Worm (Caenorhabditis elegans) whole organism, young adult: ENCODE results near the gene mdt-6.

ENCODE experiments used
- B0035.1 ChIP-seq: sonication (generic microtip); optimal IDR thresholded peaks from 2 replicates; lab custom pipeline; 2016; ENCODE audit warnings: missing genetic modification characterization, mild to moderate bottlenecking, missing compliant biosample characterization, missing genotype, missing genetic modification reagents
- B0336.3 ChIP-seq: fragments of 200-800 bp; sonication (Bioruptor generic); IDR thresholded peaks from 2 replicates; pipeline ENCODE4 v1.3.6; 2022; ENCODE audit warnings: missing genetic modification characterization, missing compliant biosample characterization
- D2030.7 ChIP-seq: fragments of 200-800 bp; sonication (Bioruptor generic); IDR thresholded peaks from 2 replicates; pipeline ENCODE4 v1.3.6; 2022; ENCODE audit warnings: missing genetic modification reagents, missing genetic modification characterization, missing compliant biosample characterization
- F22D6.2 ChIP-seq: sonication (generic microtip); optimal IDR thresholded peaks from 2 replicates; lab custom pipeline; 2016; ENCODE audit warnings: mild to moderate bottlenecking, missing genetic modification characterization, missing compliant biosample characterization
- F23B12.7 ChIP-seq: sonication (generic microtip); optimal IDR thresholded peaks from 2 replicates; lab custom pipeline; 2017; ENCODE audit warnings: missing genetic modification characterization, mild to moderate bottlenecking, missing compliant biosample characterization, antibody characterized with exemption, moderate library complexity; ENCODE audit not compliant: insufficient read depth
- F49E8.2 ChIP-seq: sonication (generic microtip); optimal IDR thresholded peaks from 3 replicates; lab custom pipeline; 2017; ENCODE audit warnings: missing genetic modification characterization, mild to moderate bottlenecking, missing compliant biosample characterization, antibody characterized with exemption, moderate library complexity; ENCODE audit not compliant: insufficient read depth
- K11D2.4 ChIP-seq: fragments of 200-800 bp; sonication (Bioruptor generic); IDR thresholded peaks from 2 replicates; pipeline ENCODE4 v1.3.6; 2022; ENCODE audit warnings: missing genetic modification reagents, missing genetic modification characterization, missing compliant biosample characterization
- Y53F4B.3 ChIP-seq: fragments of 200-800 bp; sonication (Bioruptor generic); IDR thresholded peaks from 2 replicates; pipeline ENCODE4 v1.3.6; 2022; ENCODE audit warnings: missing genetic modification reagents, missing genetic modification characterization, missing compliant biosample characterization
- Y53G8AR.9 ChIP-seq: fragments of 200-800 bp; sonication (Bioruptor generic); conservative IDR thresholded peaks from 2 replicates; pipeline ENCODE4 v1.3.6; 2022; ENCODE audit warnings: missing genetic modification reagents, missing genetic modification characterization, missing compliant biosample characterization
- bed-2 ChIP-seq: fragments of 200-800 bp; sonication (Bioruptor generic); IDR thresholded peaks from 2 replicates; pipeline ENCODE4 v1.3.6; 2022; ENCODE audit warnings: missing genetic modification reagents, missing genetic modification characterization, missing compliant biosample characterization
- cebp-1 ChIP-seq, 2 experiments: fragments of 200-800 bp in 1 of 2; sonication (Bioruptor generic) in 1 of 2; sonication (generic microtip) in 1 of 2; IDR thresholded peaks in 1 of 2; optimal IDR thresholded peaks in 1 of 2; 2 replicates each; pipeline versions ENCODE4 v1.3.6 to Lab custom; 2017 to 2022; ENCODE audit warnings: missing compliant biosample characterization in 2 of 2, missing genetic modification characterization in 2 of 2, mild to moderate bottlenecking in 1 of 2, missing genetic modification reagents in 1 of 2, moderate library complexity in 1 of 2
- ceh-79 ChIP-seq: sonication (generic microtip); optimal IDR thresholded peaks from 2 replicates; lab custom pipeline; 2017; ENCODE audit warnings: mild to moderate bottlenecking, missing genetic modification characterization, missing compliant biosample characterization
- ceh-91 ChIP-seq: fragments of 200-800 bp; sonication (Bioruptor generic); IDR thresholded peaks from 2 replicates; pipeline ENCODE4 v1.3.6; 2022; ENCODE audit warnings: missing genetic modification reagents, missing genetic modification characterization, missing compliant biosample characterization
- chd-7 ChIP-seq: sonication (generic microtip); optimal IDR thresholded peaks from 2 replicates; lab custom pipeline; 2016; ENCODE audit warnings: mild to moderate bottlenecking, missing genetic modification characterization, moderate library complexity, missing compliant biosample characterization
- die-1 ChIP-seq: sonication (generic microtip); optimal IDR thresholded peaks from 2 replicates; lab custom pipeline; 2016; ENCODE audit warnings: missing genotype, mild to moderate bottlenecking, missing genetic modification characterization, missing compliant biosample characterization
- efl-1 ChIP-seq: fragments of 150-350 bp; optimal IDR thresholded peaks from 2 replicates; lab custom pipeline; 2014; ENCODE audit warnings: missing biosample characterization, missing genetic modification reagents, missing genetic modification characterization
- egl-18 ChIP-seq: fragments of 200-800 bp; sonication (Bioruptor generic); IDR thresholded peaks from 2 replicates; pipeline ENCODE4 v1.3.6; 2022; ENCODE audit warnings: missing genetic modification reagents, missing genetic modification characterization, missing compliant biosample characterization
- egrh-3 ChIP-seq: fragments of 200-800 bp; sonication (Bioruptor generic); IDR thresholded peaks from 2 replicates; pipeline ENCODE4 v1.3.6; 2022; ENCODE audit warnings: missing genetic modification reagents, missing genetic modification characterization, missing compliant biosample characterization
- fkh-3 ChIP-seq: sonication (generic microtip); optimal IDR thresholded peaks from 2 replicates; lab custom pipeline; 2016; ENCODE audit warnings: mild to moderate bottlenecking, missing genetic modification characterization, missing compliant biosample characterization
- gei-17 ChIP-seq: fragments of 200-800 bp; sonication (Bioruptor generic); optimal IDR thresholded peaks from 2 replicates; lab custom pipeline; 2018; ENCODE audit warnings: mild to moderate bottlenecking, missing genetic modification characterization, missing compliant biosample characterization
- hlh-26 ChIP-seq: fragments of 200-800 bp; sonication (Bioruptor generic); conservative IDR thresholded peaks from 2 replicates; pipeline ENCODE4 v1.3.6; 2022; ENCODE audit warnings: missing genetic modification reagents, missing genetic modification characterization, missing compliant biosample characterization
- hrde-1 ChIP-seq: sonication (generic microtip); optimal IDR thresholded peaks from 2 replicates; lab custom pipeline; 2016; ENCODE audit warnings: missing genetic modification characterization, mild to moderate bottlenecking, missing compliant biosample characterization, moderate library complexity, missing genotype, missing genetic modification reagents, borderline replicate concordance
- hsf-1 ChIP-seq: fragments of 200-800 bp; sonication (Bioruptor generic); IDR thresholded peaks from 2 replicates; pipeline ENCODE4 v1.3.6; 2022; ENCODE audit warnings: missing genetic modification reagents, missing genetic modification characterization, missing compliant biosample characterization
- let-526 ChIP-seq: fragments of 200-800 bp; sonication (Bioruptor generic); IDR thresholded peaks from 2 replicates; pipeline ENCODE4 v1.3.6; 2022; ENCODE audit warnings: missing genetic modification reagents, missing genetic modification characterization, missing compliant biosample characterization
- lin-40 ChIP-seq: sonication (generic microtip); optimal IDR thresholded peaks from 2 replicates; lab custom pipeline; 2016; ENCODE audit warnings: missing genetic modification characterization, mild to moderate bottlenecking, missing compliant biosample characterization, missing genotype, missing genetic modification reagents
- madf-10 ChIP-seq: sonication (generic microtip); optimal IDR thresholded peaks from 2 replicates; lab custom pipeline; 2016; ENCODE audit warnings: mild to moderate bottlenecking, missing genetic modification characterization, missing compliant biosample characterization
- mcd-1 ChIP-seq: fragments of 200-800 bp; sonication (Bioruptor generic); IDR thresholded peaks from 2 replicates; pipeline ENCODE4 v1.3.6; 2022; ENCODE audit warnings: missing genetic modification reagents, missing genetic modification characterization, missing compliant biosample characterization
- mxl-1 ChIP-seq: sonication (generic microtip); optimal IDR thresholded peaks from 2 replicates; lab custom pipeline; 2016; ENCODE audit warnings: missing genetic modification characterization, missing compliant biosample characterization
- nhr-80 ChIP-seq: sonication (generic microtip); optimal IDR thresholded peaks from 2 replicates; lab custom pipeline; 2016; ENCODE audit warnings: missing genetic modification characterization, missing compliant biosample characterization
- rcor-1 ChIP-seq: fragments of 200-800 bp; sonication (Bioruptor generic); IDR thresholded peaks from 2 replicates; pipeline ENCODE4 v1.3.6; 2022; ENCODE audit warnings: missing genetic modification reagents, missing genetic modification characterization, missing compliant biosample characterization
- repo-1 ChIP-seq: sonication (generic microtip); optimal IDR thresholded peaks from 2 replicates; lab custom pipeline; 2017; ENCODE audit warnings: mild to moderate bottlenecking, missing genetic modification characterization, missing compliant biosample characterization
- sdz-38 ChIP-seq: sonication (generic microtip); optimal IDR thresholded peaks from 2 replicates; lab custom pipeline; 2016; ENCODE audit warnings: missing genotype, missing genetic modification characterization, missing compliant biosample characterization
- sea-2 ChIP-seq: fragments of 200-800 bp; sonication (Bioruptor generic); IDR thresholded peaks from 2 replicates; pipeline ENCODE4 v1.3.6; 2022; ENCODE audit warnings: missing genetic modification characterization, missing compliant biosample characterization
- snpc-1.1 ChIP-seq: sonication (generic microtip); optimal IDR thresholded peaks from 2 replicates; lab custom pipeline; 2017; ENCODE audit warnings: missing genetic modification characterization, mild to moderate bottlenecking, missing compliant biosample characterization, antibody characterized with exemption, moderate library complexity, missing genotype, missing genetic modification reagents; ENCODE audit not compliant: insufficient read depth
- snpc-1.3 ChIP-seq: sonication (generic microtip); optimal IDR thresholded peaks from 2 replicates; lab custom pipeline; 2017; ENCODE audit warnings: missing genetic modification characterization, mild to moderate bottlenecking, missing compliant biosample characterization, antibody characterized with exemption, moderate library complexity, missing genotype, missing genetic modification reagents; ENCODE audit not compliant: insufficient read depth
- snpc-3.4 ChIP-seq: sonication (generic microtip); optimal IDR thresholded peaks from 2 replicates; lab custom pipeline; 2017; ENCODE audit warnings: missing genetic modification characterization, mild to moderate bottlenecking, missing compliant biosample characterization, antibody characterized with exemption, moderate library complexity, missing genotype, missing genetic modification reagents
- snpc-4 ChIP-seq, 5 experiments: fragments of 150-350 bp in 1 of 5; sonication (generic microtip) in 4 of 5; optimal IDR thresholded peaks; 2 replicates each; lab custom pipeline; 2014 to 2018; ENCODE audit warnings: missing genetic modification characterization in 5 of 5, missing biosample characterization in 3 of 5, antibody characterized with exemption in 2 of 5, mild to moderate bottlenecking in 2 of 5, missing compliant biosample characterization in 2 of 5, missing genotype in 2 of 5, moderate library complexity in 2 of 5, missing genetic modification reagents in 1 of 5
- zim-3 ChIP-seq: sonication (generic microtip); optimal IDR thresholded peaks from 2 replicates; lab custom pipeline; 2017; ENCODE audit warnings: mild to moderate bottlenecking, missing genetic modification characterization, moderate library complexity, missing compliant biosample characterization
- ztf-18 ChIP-seq: sonication (generic microtip); optimal IDR thresholded peaks from 2 replicates; lab custom pipeline; 2016; ENCODE audit warnings: missing genotype, mild to moderate bottlenecking, missing genetic modification characterization, missing compliant biosample characterization
- ztf-22 ChIP-seq: fragments of 200-800 bp; sonication (Bioruptor generic); optimal IDR thresholded peaks from 2 replicates; lab custom pipeline; 2018; ENCODE audit warnings: mild to moderate bottlenecking, missing genetic modification characterization, moderate library complexity, missing compliant biosample characterization
- ztf-6 ChIP-seq: fragments of 200-800 bp; sonication (Bioruptor generic); IDR thresholded peaks from 2 replicates; pipeline ENCODE4 v1.3.6; 2022; ENCODE audit warnings: missing genetic modification reagents, missing genetic modification characterization, missing compliant biosample characterization

Gene mdt-6

ce11 chrV:7096129-7096730 lies 36.8 kb upstream of the mdt-6 start:
- TF ChIP-seq Y53G8AR.9 (GFP tag; lab: Robert Waterston, UW) (no peak), ceh-91 (GFP tag; lab: Robert Waterston, UW) (no peak), ztf-22 (GFP tag; lab: Kevin White, UChicago) (no peak), F49E8.2 (tag; lab: Kevin White, UChicago) (no peak), hlh-26 (GFP tag; lab: Robert Waterston, UW) (no peak), sea-2 (GFP tag; lab: Robert Waterston, UW) (no peak), B0336.3 (GFP tag; lab: Robert Waterston, UW) (no peak), snpc-1.1 (tag; lab: Kevin White, UChicago) (no peak), egl-18 (no peak), K11D2.4 (GFP tag; lab: Robert Waterston, UW) (no peak), hsf-1 (GFP tag; lab: Robert Waterston, UW) (no peak), Y53F4B.3 (GFP tag; lab: Robert Waterston, UW) (no peak), die-1 (tag; lab: Kevin White, UChicago) (no peak), cebp-1 (GFP tag; IDR thresholded peaks at IDR 0.05; lab: Robert Waterston, UW) (no peak), cebp-1 (tag; optimal IDR thresholded peaks at IDR 0.05; lab: Kevin White, UChicago) (no peak), let-526 (no peak), nhr-80 (no peak), egrh-3 (GFP tag; lab: Robert Waterston, UW) (no peak)

- no peak for TF ChIP-seq mxl-1
- TF ChIP-seq nhr-80: peak; percentile 40
- TF ChIP-seq, all 124 proteins: peak for 1
Measured at ce11 chrV:7095254-7095990, 36.0 kb upstream of the mdt-6 start.

ce11 chrV:7093720-7094401 lies 34.4 kb upstream of the mdt-6 start, which contains the start of gene nhr-135:
Gene nhr-135 (minus strand): TSS chrV:7093770.
- no peak for TF ChIP-seq sdz-38 (tag; lab: Kevin White, UChicago)
- TF ChIP-seq madf-10 (tag; lab: Kevin White, UChicago): peak; percentile 61
- TF ChIP-seq F23B12.7: no peak
- TF ChIP-seq B0035.1: no peak
- TF ChIP-seq hlh-26 (GFP tag; lab: Robert Waterston, UW): no peak
- TF ChIP-seq F22D6.2 (tag; lab: Kevin White, UChicago): peak; percentile 48
- peak; percentile 73 for TF ChIP-seq lin-40 (tag; lab: Kevin White, UChicago)
- TF ChIP-seq D2030.7 (GFP tag; lab: Robert Waterston, UW): no peak
- TF ChIP-seq chd-7: no peak
- TF ChIP-seq bed-2: no peak
- TF ChIP-seq gei-17 (GFP tag; lab: Kevin White, UChicago): no peak
- TF ChIP-seq zim-3: no peak
- no peak for TF ChIP-seq snpc-3.4 (tag; lab: Kevin White, UChicago)
- TF ChIP-seq efl-1 (GFP tag; lab: Kevin White, UChicago): no peak
- no peak for TF ChIP-seq repo-1 (tag; lab: Kevin White, UChicago)
- TF ChIP-seq ceh-79 (tag; lab: Kevin White, UChicago): no peak
- TF ChIP-seq hsf-1 (GFP tag; lab: Robert Waterston, UW): no peak
- TF ChIP-seq snpc-1.3 (tag; lab: Kevin White, UChicago): no peak
- no peak for TF ChIP-seq fkh-3 (tag; lab: Kevin White, UChicago)
- TF ChIP-seq ztf-18 (tag; lab: Kevin White, UChicago): no peak
- no peak for TF ChIP-seq mcd-1 (GFP tag; lab: Robert Waterston, UW)
- TF ChIP-seq snpc-4 (GFP tag; optimal IDR thresholded peaks at IDR 0.05; lab: Kevin White, UChicago): no peak
- peak in 1 of 4 experiments; percentile 35 for TF ChIP-seq snpc-4 (tag; optimal IDR thresholded peaks at IDR 0.05; lab: Kevin White, UChicago)
- TF ChIP-seq hrde-1: no peak
- no peak for TF ChIP-seq ztf-6
- TF ChIP-seq rcor-1 (GFP tag; lab: Robert Waterston, UW): no peak
